Worm (Caenorhabditis elegans) whole organism, early embryonic: ENCODE results near the gene unc-22.

Experiments
- B0310.2 ChIP-seq: sonication (generic microtip); optimal IDR thresholded peaks from 2 replicates; lab custom pipeline; 2016; ENCODE audit warnings: mild to moderate bottlenecking, missing genetic modification characterization, missing compliant biosample characterization
- F13C5.2 ChIP-seq: sonication (generic microtip); optimal IDR thresholded peaks from 2 replicates; lab custom pipeline; 2017; ENCODE audit warnings: mild to moderate bottlenecking, missing genetic modification characterization, inconsistent platforms, missing compliant biosample characterization
- aly-1 ChIP-seq: sonication (generic microtip); optimal IDR thresholded peaks from 2 replicates; lab custom pipeline; 2016; ENCODE audit warnings: missing genetic modification characterization, missing compliant biosample characterization
- ama-1 ChIP-seq: fragments of 150-350 bp; optimal IDR thresholded peaks from 2 replicates; lab custom pipeline; 2014
- ceh-13 ChIP-seq: fragments of 200-800 bp; sonication (Bioruptor generic); optimal IDR thresholded peaks from 2 replicates; lab custom pipeline; 2018; ENCODE audit warnings: mild to moderate bottlenecking, missing genetic modification characterization, missing compliant biosample characterization
- ceh-36 ChIP-seq: sonication (generic microtip); optimal IDR thresholded peaks from 2 replicates; lab custom pipeline; 2016; ENCODE audit warnings: missing genetic modification characterization, inconsistent platforms, missing compliant biosample characterization
- ets-7 ChIP-seq: sonication (generic microtip); optimal IDR thresholded peaks from 2 replicates; lab custom pipeline; 2016; ENCODE audit warnings: missing genotype, missing genetic modification characterization, missing compliant biosample characterization
- flt-1 ChIP-seq: fragments of 200-800 bp; sonication (Bioruptor generic); IDR thresholded peaks from 2 replicates; pipeline ENCODE4 v1.3.6; 2022; ENCODE audit warnings: missing genetic modification characterization, missing compliant biosample characterization
- hmbx-1 ChIP-seq: sonication (generic microtip); optimal IDR thresholded peaks from 2 replicates; lab custom pipeline; 2016; ENCODE audit warnings: mild to moderate bottlenecking, missing genetic modification characterization, missing compliant biosample characterization
- pes-1 ChIP-seq: fragments of 200-800 bp; sonication (Bioruptor generic); IDR thresholded peaks from 2 replicates; pipeline ENCODE4 v1.3.6; 2022; ENCODE audit warnings: missing genetic modification reagents, missing genetic modification characterization, missing compliant biosample characterization
- scrt-1 ChIP-seq: fragments of 200-800 bp; sonication (Bioruptor generic); IDR thresholded peaks from 2 replicates; pipeline ENCODE4 v1.3.6; 2022; ENCODE audit warnings: missing genetic modification characterization, missing compliant biosample characterization
- sea-1 ChIP-seq: fragments of 200-800 bp; sonication (Bioruptor generic); conservative IDR thresholded peaks from 2 replicates; pipeline ENCODE4 v1.3.6; 2022; ENCODE audit warnings: missing genetic modification characterization, missing compliant biosample characterization
- tbx-11 ChIP-seq: fragments of 200-800 bp; sonication (Bioruptor generic); IDR thresholded peaks from 2 replicates; pipeline ENCODE4 v1.3.6; 2022; ENCODE audit warnings: missing genetic modification characterization, missing compliant biosample characterization
- tbx-37 ChIP-seq: fragments of 200-800 bp; sonication (Bioruptor generic); conservative IDR thresholded peaks from 2 replicates; pipeline ENCODE4 v1.3.6; 2022; ENCODE audit warnings: missing genetic modification reagents, missing genetic modification characterization, missing compliant biosample characterization

ce11 chrIV:11945621-11946020, 65.2 kb downstream of the unc-22 start, which contains the start of gene ZK829.3:
- TF ChIP-seq ets-7 (tag; lab: Kevin White, UChicago) (no peak), scrt-1 (GFP tag; lab: Robert Waterston, UW) (no peak), ama-1 (lab: Kevin White, UChicago) (no peak), sea-1 (GFP tag; lab: Robert Waterston, UW) (no peak), pes-1 (GFP tag; lab: Robert Waterston, UW) (no peak), tbx-37 (GFP tag; lab: Robert Waterston, UW) (no peak), ceh-36 (tag; lab: Kevin White, UChicago) (no peak), tbx-11 (GFP tag; lab: Robert Waterston, UW) (no peak), ceh-13 (GFP tag; lab: Kevin White, UChicago) (no peak), B0310.2 (tag; lab: Kevin White, UChicago) (no peak), F13C5.2 (tag; lab: Kevin White, UChicago) (no peak), flt-1 (GFP tag; lab: Robert Waterston, UW) (no peak), hmbx-1 (tag; lab: Kevin White, UChicago) (no peak), aly-1 (tag; lab: Kevin White, UChicago) (no peak)
